Fruit fly (Drosophila melanogaster) whole organism, prepupa: ENCODE results near the gene CG9263.

Experiments
- Blimp-1 ChIP-seq: fragments of 200-800 bp; sonication (Bioruptor generic); optimal IDR thresholded peaks from 3 replicates; lab custom pipeline; 2017; ENCODE audit warnings: missing biosample characterization, missing genetic modification characterization, mild to moderate bottlenecking, moderate library complexity, missing genetic modification reagents
- CG10631 ChIP-seq: fragments of 200-800 bp; sonication (Bioruptor generic); optimal IDR thresholded peaks from 2 replicates; lab custom pipeline; 2016; ENCODE audit warnings: missing biosample characterization, missing genetic modification characterization
- CG10669 ChIP-seq: fragments of 200-800 bp; sonication (Bioruptor generic); optimal IDR thresholded peaks from 3 replicates; lab custom pipeline; 2018; ENCODE audit warnings: missing biosample characterization, mild to moderate bottlenecking, missing genetic modification characterization, moderate library complexity
- CG11294 ChIP-seq: fragments of 200-800 bp; sonication (Bioruptor generic); IDR thresholded peaks from 2 replicates; pipeline ENCODE4 v1.3.6; 2022; ENCODE audit warnings: missing biosample characterization, missing genetic modification characterization
- CG11762 ChIP-seq: fragments of 200-800 bp; sonication (Bioruptor generic); optimal IDR thresholded peaks from 3 replicates; lab custom pipeline; 2016; ENCODE audit warnings: missing biosample characterization, missing genetic modification characterization; ENCODE audit not compliant: insufficient read depth
- CG11902 ChIP-seq: fragments of 200-800 bp; sonication (Bioruptor generic); optimal IDR thresholded peaks from 3 replicates; lab custom pipeline; 2016; ENCODE audit warnings: missing biosample characterization, missing genetic modification characterization
- CG15336 ChIP-seq: fragments of 200-800 bp; sonication (Bioruptor generic); IDR thresholded peaks from 2 replicates; pipeline ENCODE4 v1.3.6; 2022; ENCODE audit warnings: missing biosample characterization, missing genetic modification characterization
- CG1621 ChIP-seq: fragments of 200-800 bp; sonication (Bioruptor generic); optimal IDR thresholded peaks from 3 replicates; lab custom pipeline; 2018; ENCODE audit warnings: missing biosample characterization, mild to moderate bottlenecking, missing genetic modification characterization
- CG16779 ChIP-seq: fragments of 200-800 bp; sonication (Bioruptor generic); optimal IDR thresholded peaks from 3 replicates; lab custom pipeline; 2017; ENCODE audit warnings: missing biosample characterization, mild to moderate bottlenecking, missing genetic modification characterization
- CG3032 ChIP-seq: fragments of 200-800 bp; optimal IDR thresholded peaks from 2 replicates; lab custom pipeline; 2019; ENCODE audit warnings: missing biosample characterization, mild to moderate bottlenecking, missing genetic modification characterization, moderate library complexity
- CG31627 ChIP-seq: fragments of 200-800 bp; sonication (Bioruptor generic); optimal IDR thresholded peaks from 3 replicates; lab custom pipeline; 2016; ENCODE audit warnings: missing biosample characterization, missing genetic modification characterization
- CG34406 ChIP-seq: fragments of 200-800 bp; sonication (Bioruptor generic); optimal IDR thresholded peaks from 3 replicates; lab custom pipeline; 2016; ENCODE audit warnings: missing biosample characterization, missing genetic modification characterization
- CG3919 ChIP-seq: fragments of 200-800 bp; sonication (Bioruptor generic); optimal IDR thresholded peaks from 3 replicates; lab custom pipeline; 2016; ENCODE audit warnings: missing biosample characterization, missing genetic modification characterization
- CG4318 ChIP-seq: fragments of 200-800 bp; sonication (Bioruptor generic); optimal IDR thresholded peaks from 3 replicates; lab custom pipeline; 2017; ENCODE audit warnings: missing biosample characterization, mild to moderate bottlenecking, missing genetic modification characterization
- CG6276 ChIP-seq: fragments of 200-800 bp; sonication (Bioruptor generic); optimal IDR thresholded peaks from 2 replicates; lab custom pipeline; 2017; ENCODE audit warnings: missing biosample characterization, mild to moderate bottlenecking, missing genetic modification characterization
- CG6854 ChIP-seq: fragments of 200-800 bp; sonication (Bioruptor generic); optimal IDR thresholded peaks from 2 replicates; lab custom pipeline; 2017; ENCODE audit warnings: missing biosample characterization, mild to moderate bottlenecking, missing genetic modification characterization
- CG7368 ChIP-seq: fragments of 200-800 bp; sonication (Bioruptor generic); optimal IDR thresholded peaks from 3 replicates; lab custom pipeline; 2016; ENCODE audit warnings: missing biosample characterization, missing genetic modification characterization
- CG8319 ChIP-seq: fragments of 200-800 bp; sonication (Bioruptor generic); optimal IDR thresholded peaks from 3 replicates; lab custom pipeline; 2016; ENCODE audit warnings: missing biosample characterization, missing genetic modification characterization
- CG8632 ChIP-seq: fragments of 200-800 bp; sonication (Bioruptor generic); optimal IDR thresholded peaks from 3 replicates; lab custom pipeline; 2016; ENCODE audit warnings: missing biosample characterization, missing genetic modification characterization
- CG9139 ChIP-seq: fragments of 200-800 bp; sonication (Bioruptor generic); optimal IDR thresholded peaks from 3 replicates; lab custom pipeline; 2017; ENCODE audit warnings: missing biosample characterization, mild to moderate bottlenecking, missing genetic modification characterization
- Eip75B ChIP-seq: fragments of 200-800 bp; sonication (Bioruptor generic); optimal IDR thresholded peaks from 3 replicates; lab custom pipeline; 2016; ENCODE audit warnings: missing biosample characterization, missing genetic modification characterization
- Eip93F ChIP-seq: fragments of 200-800 bp; sonication (Bioruptor generic); optimal IDR thresholded peaks from 2 replicates; lab custom pipeline; 2016; ENCODE audit warnings: missing biosample characterization, mild to moderate bottlenecking, missing genetic modification characterization
- Ets96B ChIP-seq: fragments of 200-800 bp; optimal IDR thresholded peaks from 2 replicates; lab custom pipeline; 2019; ENCODE audit warnings: missing biosample characterization, mild to moderate bottlenecking, missing genetic modification characterization, moderate library complexity
- Gug ChIP-seq: fragments of 200-800 bp; sonication (Bioruptor generic); IDR thresholded peaks from 2 replicates; pipeline ENCODE4 v1.3.6; 2022; ENCODE audit warnings: missing biosample characterization, missing genetic modification characterization
- Hr38 ChIP-seq: sonication (Bioruptor generic); optimal IDR thresholded peaks from 2 replicates; lab custom pipeline; 2016; ENCODE audit warnings: missing biosample characterization, missing genetic modification characterization
- Hr39 ChIP-seq: fragments of 200-800 bp; sonication (Bioruptor generic); optimal IDR thresholded peaks from 2 replicates; lab custom pipeline; 2016; ENCODE audit warnings: missing biosample characterization, missing genetic modification characterization
- Met ChIP-seq: fragments of 200-800 bp; sonication (Bioruptor generic); optimal IDR thresholded peaks from 3 replicates; lab custom pipeline; 2016; ENCODE audit warnings: missing biosample characterization, missing genetic modification characterization
- OdsH ChIP-seq: fragments of 200-800 bp; sonication (Bioruptor generic); optimal IDR thresholded peaks from 3 replicates; lab custom pipeline; 2016; ENCODE audit warnings: missing biosample characterization, missing genetic modification characterization
- Smox ChIP-seq: fragments of 200-800 bp; sonication (Bioruptor generic); optimal IDR thresholded peaks from 3 replicates; lab custom pipeline; 2016; ENCODE audit warnings: missing biosample characterization, missing genetic modification characterization
- Sox102F ChIP-seq: fragments of 200-800 bp; sonication (Bioruptor generic); optimal IDR thresholded peaks from 2 replicates; lab custom pipeline; 2016; ENCODE audit warnings: missing biosample characterization, mild to moderate bottlenecking, missing genetic modification characterization
- Sox14 ChIP-seq: fragments of 200-800 bp; sonication (Bioruptor generic); optimal IDR thresholded peaks from 3 replicates; lab custom pipeline; 2016; ENCODE audit warnings: missing biosample characterization, missing genetic modification characterization
- Sox15 ChIP-seq: fragments of 200-800 bp; sonication (Bioruptor generic); optimal IDR thresholded peaks from 3 replicates; lab custom pipeline; 2016; ENCODE audit warnings: missing biosample characterization, missing genetic modification characterization
- acj6 ChIP-seq: fragments of 200-800 bp; sonication (Bioruptor generic); optimal IDR thresholded peaks from 3 replicates; lab custom pipeline; 2016; ENCODE audit warnings: missing biosample characterization, missing genetic modification characterization
- cyc ChIP-seq: fragments of 200-800 bp; sonication (Bioruptor generic); optimal IDR thresholded peaks from 3 replicates; lab custom pipeline; 2016; ENCODE audit warnings: missing biosample characterization, missing genetic modification characterization
- dac ChIP-seq: fragments of 200-800 bp; sonication (Bioruptor generic); optimal IDR thresholded peaks from 2 replicates; lab custom pipeline; 2017; ENCODE audit warnings: missing biosample characterization, mild to moderate bottlenecking, missing genetic modification characterization
- dsx ChIP-seq: fragments of 200-800 bp; optimal IDR thresholded peaks from 3 replicates; lab custom pipeline; 2019; ENCODE audit warnings: missing biosample characterization, mild to moderate bottlenecking, missing genetic modification characterization, moderate library complexity; ENCODE audit not compliant: poor library complexity, severe bottlenecking
- eg ChIP-seq: fragments of 200-800 bp; sonication (Bioruptor generic); IDR thresholded peaks from 3 replicates; pipeline ENCODE4 v1.3.6; 2022; ENCODE audit warnings: missing biosample characterization, missing genetic modification characterization
- esn ChIP-seq: fragments of 200-800 bp; sonication (Bioruptor generic); optimal IDR thresholded peaks from 2 replicates; lab custom pipeline; 2016; ENCODE audit warnings: missing biosample characterization, mild to moderate bottlenecking, missing genetic modification characterization, moderate library complexity
- fd59A ChIP-seq: fragments of 200-800 bp; sonication (Bioruptor generic); optimal IDR thresholded peaks from 2 replicates; lab custom pipeline; 2017; ENCODE audit warnings: missing biosample characterization, mild to moderate bottlenecking, missing genetic modification characterization, missing genetic modification reagents
- fd85E ChIP-seq: fragments of 200-800 bp; sonication (Bioruptor generic); optimal IDR thresholded peaks from 3 replicates; lab custom pipeline; 2016; ENCODE audit warnings: missing biosample characterization, missing genetic modification characterization
- fkh ChIP-seq: fragments of 200-800 bp; sonication (Bioruptor generic); optimal IDR thresholded peaks from 3 replicates; lab custom pipeline; 2017; ENCODE audit warnings: missing biosample characterization, mild to moderate bottlenecking, missing genetic modification characterization, moderate library complexity
- lz ChIP-seq: fragments of 200-800 bp; sonication (Bioruptor generic); optimal IDR thresholded peaks from 3 replicates; lab custom pipeline; 2016; ENCODE audit warnings: missing biosample characterization, missing genetic modification characterization
- net ChIP-seq: fragments of 200-800 bp; sonication (Bioruptor generic); optimal IDR thresholded peaks from 3 replicates; lab custom pipeline; 2016; ENCODE audit warnings: missing biosample characterization, missing genetic modification characterization
- salr ChIP-seq, 2 experiments: fragments of 200-800 bp; sonication (Bioruptor generic); optimal IDR thresholded peaks; 3 replicates each; lab custom pipeline; 2016 to 2018; ENCODE audit warnings: missing biosample characterization in 2 of 2, missing genetic modification characterization in 2 of 2, mild to moderate bottlenecking in 1 of 2
- spab ChIP-seq: fragments of 200-800 bp; sonication (Bioruptor generic); optimal IDR thresholded peaks from 2 replicates; lab custom pipeline; 2017; ENCODE audit warnings: missing biosample characterization, mild to moderate bottlenecking, missing genetic modification characterization, missing genetic modification reagents
- ss ChIP-seq, 2 experiments: fragments of 200-800 bp; sonication (Bioruptor generic); optimal IDR thresholded peaks; 2 replicates in 1 of 2; 3 replicates in 1 of 2; lab custom pipeline; 2017 to 2018; ENCODE audit warnings: mild to moderate bottlenecking in 2 of 2, missing biosample characterization in 2 of 2, missing genetic modification characterization in 2 of 2, moderate library complexity in 1 of 2
- svp ChIP-seq: fragments of 200-800 bp; sonication (Bioruptor generic); peaks from one replicate; lab custom pipeline; 2016; ENCODE audit warnings: missing biosample characterization, missing genetic modification characterization
- vri ChIP-seq: fragments of 200-800 bp; sonication (Bioruptor generic); optimal IDR thresholded peaks from 3 replicates; lab custom pipeline; 2016; ENCODE audit warnings: missing biosample characterization, mild to moderate bottlenecking, missing genetic modification characterization

CG9263 gene

dm6 chr2L:13555397-13555796, 13.0 kb upstream of the CG9263 start:
- TF ChIP-seq CG1621 (tag; lab: Kevin White, UChicago) (no peak), CG10669 (no peak), Met (GFP tag; lab: Kevin White, UChicago) (no peak), CG31627 (GFP tag; lab: Kevin White, UChicago) (no peak), CG6854 (GFP tag; lab: Kevin White, UChicago) (no peak), CG8632 (no peak), CG9139 (GFP tag; lab: Kevin White, UChicago) (no peak), CG15336 (GFP tag; lab: Robert Waterston, UW) (no peak), CG10631 (GFP tag; lab: Kevin White, UChicago) (no peak), CG3032 (tag; lab: Kevin White, UChicago) (no peak), CG4318 (GFP tag; lab: Kevin White, UChicago) (no peak), Gug (GFP tag; lab: Robert Waterston, UW) (no peak), spab (no peak), Hr38 (no peak)

- no peak for TF ChIP-seq Ets96B (tag; lab: Kevin White, UChicago)
- TF ChIP-seq CG15336 (GFP tag; lab: Robert Waterston, UW) = no peak
- TF ChIP-seq Sox15 = no peak
- no peak for TF ChIP-seq OdsH
- TF ChIP-seq CG7368 (GFP tag; lab: Kevin White, UChicago) = no peak
- no peak for TF ChIP-seq CG31627 (GFP tag; lab: Kevin White, UChicago)
- no peak for TF ChIP-seq CG11902
- TF ChIP-seq CG4318 (GFP tag; lab: Kevin White, UChicago) = no peak
- no peak for TF ChIP-seq CG6276 (GFP tag; lab: Kevin White, UChicago)
- TF ChIP-seq Met (GFP tag; lab: Kevin White, UChicago) = no peak
- no peak for TF ChIP-seq salr (GFP tag; optimal IDR thresholded peaks at IDR 0.05; lab: Kevin White, UChicago)
- TF ChIP-seq esn (GFP tag; lab: Kevin White, UChicago) = no peak
- TF ChIP-seq cyc (GFP tag; lab: Kevin White, UChicago) = no peak
- TF ChIP-seq fd85E (GFP tag; lab: Kevin White, UChicago) = no peak
- TF ChIP-seq Smox (GFP tag; lab: Kevin White, UChicago) = no peak
- TF ChIP-seq Blimp-1 (GFP tag; lab: Kevin White, UChicago) = no peak
- no peak for TF ChIP-seq vri
- TF ChIP-seq Eip93F (GFP tag; lab: Kevin White, UChicago) = no peak
- no peak for TF ChIP-seq CG3919
- no peak for TF ChIP-seq CG10669
- no peak for TF ChIP-seq acj6
- TF ChIP-seq ss (GFP tag; optimal IDR thresholded peaks at IDR 0.05; lab: Kevin White, UChicago) = peak in 1 of 2 experiments; percentile 35
- no peak for TF ChIP-seq CG11762 (GFP tag; lab: Kevin White, UChicago)
- no peak for TF ChIP-seq CG34406 (GFP tag; lab: Kevin White, UChicago)
- no peak for TF ChIP-seq dac
- TF ChIP-seq Eip75B (GFP tag; lab: Kevin White, UChicago) = peak; percentile 1
- TF ChIP-seq CG11294 (GFP tag; lab: Robert Waterston, UW) = no peak
- TF ChIP-seq Hr38 = no peak
- TF ChIP-seq svp (GFP tag; lab: Kevin White, UChicago) = no peak
- TF ChIP-seq dsx (GFP tag; lab: Kevin White, UChicago) = peak; percentile 14
- TF ChIP-seq CG3032 (tag; lab: Kevin White, UChicago) = no peak
- TF ChIP-seq CG16779 (tag; lab: Kevin White, UChicago) = no peak
- TF ChIP-seq Sox102F = peak; percentile 3
- no peak for TF ChIP-seq fkh (GFP tag; lab: Kevin White, UChicago)
- TF ChIP-seq CG6854 (GFP tag; lab: Kevin White, UChicago) = no peak
- no peak for TF ChIP-seq fd59A (GFP tag; lab: Kevin White, UChicago)
- TF ChIP-seq net = no peak
- TF ChIP-seq eg (GFP tag; lab: Robert Waterston, UW) = no peak
- TF ChIP-seq CG8319 (GFP tag; lab: Kevin White, UChicago) = no peak
- TF ChIP-seq CG8632 = no peak
- no peak for TF ChIP-seq Sox14 (GFP tag; lab: Kevin White, UChicago)
- no peak for TF ChIP-seq CG9139 (GFP tag; lab: Kevin White, UChicago)
- no peak for TF ChIP-seq CG10631 (GFP tag; lab: Kevin White, UChicago)
- TF ChIP-seq Hr39 (GFP tag; lab: Kevin White, UChicago) = no peak
- TF ChIP-seq lz (GFP tag; lab: Kevin White, UChicago) = no peak
Measured at dm6 chr2L:13554547-13555159, 12.3 kb upstream of the CG9263 start.
